Worm (Caenorhabditis elegans) whole organism, early embryonic: ENCODE measurements around the gene C45H4.18.

Experiments
- ama-1 ChIP-seq: fragments of 150-350 bp; optimal IDR thresholded peaks from 2 replicates; lab custom pipeline; 2014
- flt-1 ChIP-seq: fragments of 200-800 bp; sonication (Bioruptor generic); IDR thresholded peaks from 2 replicates; pipeline ENCODE4 v1.3.6; 2022; ENCODE audit warnings: missing genetic modification characterization, missing compliant biosample characterization
- hmg-4 ChIP-seq: fragments of 200-800 bp; sonication (Bioruptor generic); optimal IDR thresholded peaks from 2 replicates; lab custom pipeline; 2018; ENCODE audit warnings: mild to moderate bottlenecking, missing genetic modification characterization, missing compliant biosample characterization
- scrt-1 ChIP-seq: fragments of 200-800 bp; sonication (Bioruptor generic); IDR thresholded peaks from 2 replicates; pipeline ENCODE4 v1.3.6; 2022; ENCODE audit warnings: missing genetic modification characterization, missing compliant biosample characterization
- sea-1 ChIP-seq: fragments of 200-800 bp; sonication (Bioruptor generic); conservative IDR thresholded peaks from 2 replicates; pipeline ENCODE4 v1.3.6; 2022; ENCODE audit warnings: missing genetic modification characterization, missing compliant biosample characterization
- tbx-11 ChIP-seq: fragments of 200-800 bp; sonication (Bioruptor generic); IDR thresholded peaks from 2 replicates; pipeline ENCODE4 v1.3.6; 2022; ENCODE audit warnings: missing genetic modification characterization, missing compliant biosample characterization
- tra-4 ChIP-seq: sonication (generic microtip); optimal IDR thresholded peaks from 2 replicates; lab custom pipeline; 2017; ENCODE audit warnings: missing genetic modification characterization, missing compliant biosample characterization

ce11 chrV:2151458-2151857 lies 23.9 kb upstream of the C45H4.18 start, which contains the start of gene srbc-24:
- TF ChIP-seq tra-4 (tag; lab: Kevin White, UChicago) = no peak
- no peak for TF ChIP-seq sea-1 (GFP tag; lab: Robert Waterston, UW)
- TF ChIP-seq hmg-4 (GFP tag; lab: Kevin White, UChicago) = no peak
- TF ChIP-seq ama-1 = no peak
- no peak for TF ChIP-seq tbx-11 (GFP tag; lab: Robert Waterston, UW)
- TF ChIP-seq flt-1 = no peak
- TF ChIP-seq scrt-1 (GFP tag; lab: Robert Waterston, UW) = no peak
